Fruit fly (Drosophila melanogaster) whole organism, embryonic: ENCODE measurements around the gene CG7182.
A peak's percentile ranks its signal among the peaks of the same experiment; 100 is the strongest.

Source experiments
- Bgb ChIP-seq: fragments of 200-800 bp; sonication (Bioruptor generic); IDR thresholded peaks from 2 replicates; pipeline ENCODE4 v1.3.6; 2022; ENCODE audit warnings: missing biosample characterization, missing genetic modification characterization; ENCODE audit not compliant: partially characterized antibody
- CG10543 ChIP-seq: fragments of 200-800 bp; sonication (Bioruptor generic); optimal IDR thresholded peaks from 3 replicates; lab custom pipeline; 2017; ENCODE audit warnings: missing biosample characterization, mild to moderate bottlenecking, missing genetic modification characterization, moderate library complexity
- CG10959 ChIP-seq: fragments of 200-800 bp; sonication (Bioruptor generic); IDR thresholded peaks from 2 replicates; pipeline ENCODE4 v1.3.6; 2022; ENCODE audit warnings: missing biosample characterization, missing genetic modification characterization
- CG11695 ChIP-seq: fragments of 200-800 bp; sonication (Bioruptor generic); IDR thresholded peaks from 3 replicates; pipeline ENCODE4 v1.3.6; 2022; ENCODE audit warnings: missing biosample characterization, missing genetic modification characterization
- CG11696 ChIP-seq: fragments of 200-800 bp; sonication (Bioruptor generic); IDR thresholded peaks from 2 replicates; pipeline ENCODE4 v1.3.6; 2022; ENCODE audit warnings: missing biosample characterization, missing genetic modification characterization
- CG12155 ChIP-seq: fragments of 200-800 bp; sonication (Bioruptor generic); optimal IDR thresholded peaks from 3 replicates; lab custom pipeline; 2016; ENCODE audit warnings: missing biosample characterization, missing genetic modification characterization
- CG14441 ChIP-seq: fragments of 200-800 bp; sonication (Bioruptor generic); IDR thresholded peaks from 2 replicates; pipeline ENCODE4 v1.3.6; 2022; ENCODE audit warnings: missing biosample characterization, missing genetic modification characterization
- CG15011 ChIP-seq: fragments of 200-800 bp; sonication (Bioruptor generic); optimal IDR thresholded peaks from 3 replicates; lab custom pipeline; 2018; ENCODE audit warnings: missing biosample characterization, mild to moderate bottlenecking, missing genetic modification characterization
- CG1647 ChIP-seq: fragments of 200-800 bp; sonication (Bioruptor generic); optimal IDR thresholded peaks from 3 replicates; lab custom pipeline; 2016; ENCODE audit warnings: missing biosample characterization, missing genetic modification characterization
- CG17612 ChIP-seq: fragments of 200-800 bp; sonication (Bioruptor generic); IDR thresholded peaks from 2 replicates; pipeline ENCODE4 v1.3.6; 2022; ENCODE audit warnings: missing biosample characterization, missing genetic modification characterization
- CG2129 ChIP-seq: fragments of 200-800 bp; sonication (Bioruptor generic); IDR thresholded peaks from 2 replicates; pipeline ENCODE4 v1.3.6; 2022; ENCODE audit warnings: missing biosample characterization, missing genetic modification characterization; ENCODE audit not compliant: partially characterized antibody
- CG34224 ChIP-seq: fragments of 200-800 bp; sonication (Bioruptor generic); IDR thresholded peaks from 3 replicates; pipeline ENCODE4 v1.3.6; 2022; ENCODE audit warnings: missing biosample characterization, missing genetic modification characterization; ENCODE audit not compliant: partially characterized antibody
- CG34376 ChIP-seq: fragments of 200-800 bp; sonication (Bioruptor generic); optimal IDR thresholded peaks from 2 replicates; lab custom pipeline; 2018; ENCODE audit warnings: missing biosample characterization, mild to moderate bottlenecking, missing genetic modification characterization
- CG34422 ChIP-seq: fragments of 200-800 bp; sonication (Bioruptor generic); IDR thresholded peaks from 3 replicates; pipeline ENCODE4 v1.3.6; 2022; ENCODE audit warnings: missing biosample characterization, missing genetic modification characterization
- CG3838 ChIP-seq: fragments of 200-800 bp; sonication (Bioruptor generic); optimal IDR thresholded peaks from 3 replicates; lab custom pipeline; 2016; ENCODE audit warnings: missing biosample characterization, missing genetic modification characterization
- CG6272 ChIP-seq: fragments of 200-800 bp; sonication (Bioruptor generic); IDR thresholded peaks from 2 replicates; pipeline ENCODE4 v1.3.6; 2022; ENCODE audit warnings: missing biosample characterization, missing genetic modification characterization
- CG9437 ChIP-seq: fragments of 200-800 bp; sonication (Bioruptor generic); optimal IDR thresholded peaks from 2 replicates; lab custom pipeline; 2018; ENCODE audit warnings: missing biosample characterization, mild to moderate bottlenecking, missing genetic modification characterization
- CoRest ChIP-seq: fragments of 200-800 bp; sonication (Bioruptor generic); optimal IDR thresholded peaks from 3 replicates; lab custom pipeline; 2018; ENCODE audit warnings: missing biosample characterization, mild to moderate bottlenecking, missing genetic modification characterization, moderate library complexity
- Deaf1 ChIP-seq: fragments of 200-800 bp; optimal IDR thresholded peaks from 3 replicates; lab custom pipeline; 2019; ENCODE audit warnings: missing biosample characterization, mild to moderate bottlenecking, missing genetic modification characterization, moderate library complexity
- Dll ChIP-seq: fragments of 200-800 bp; sonication (Bioruptor generic); IDR thresholded peaks from 4 replicates; pipeline ENCODE4 v1.3.6; 2022; ENCODE audit warnings: missing biosample characterization, missing genetic modification characterization; ENCODE audit not compliant: partially characterized antibody
- HLH4C ChIP-seq: fragments of 200-800 bp; sonication (Bioruptor generic); IDR thresholded peaks from 3 replicates; pipeline ENCODE4 v1.3.6; 2022; ENCODE audit warnings: missing biosample characterization, missing genetic modification characterization; ENCODE audit not compliant: partially characterized antibody
- Pdp1 ChIP-seq, 2 experiments: fragments of 200-800 bp; sonication (Bioruptor generic); optimal IDR thresholded peaks; 3 replicates each; lab custom pipeline; 2016; ENCODE audit warnings: missing biosample characterization in 2 of 2, missing genetic modification characterization in 2 of 2, mild to moderate bottlenecking in 1 of 2, moderate library complexity in 1 of 2
- Rfx ChIP-seq: fragments of 200-800 bp; sonication (Bioruptor generic); IDR thresholded peaks from 2 replicates; pipeline ENCODE4 v1.3.6; 2022; ENCODE audit warnings: missing biosample characterization, missing genetic modification characterization
- Rx ChIP-seq: fragments of 200-800 bp; sonication (Bioruptor generic); IDR thresholded peaks from 2 replicates; pipeline ENCODE4 v1.3.6; 2022; ENCODE audit warnings: missing biosample characterization, missing genetic modification characterization
- Sin3A ChIP-seq: fragments of >200 bp; optimal IDR thresholded peaks from 2 replicates; lab custom pipeline; 2018
- TFAM ChIP-seq: fragments of 200-800 bp; sonication (Bioruptor generic); optimal IDR thresholded peaks from 2 replicates; lab custom pipeline; 2017; ENCODE audit warnings: missing biosample characterization, missing genetic modification characterization, inconsistent platforms
- Xrp1 ChIP-seq: fragments of 200-800 bp; sonication (Bioruptor generic); IDR thresholded peaks from 2 replicates; pipeline ENCODE4 v1.3.6; 2022; ENCODE audit warnings: missing biosample characterization, missing genetic modification characterization
- ato ChIP-seq: fragments of 200-800 bp; sonication (Bioruptor generic); IDR thresholded peaks from 2 replicates; pipeline ENCODE4 v1.3.6; 2022; ENCODE audit warnings: missing biosample characterization, missing genetic modification characterization; ENCODE audit not compliant: partially characterized antibody
- bbx ChIP-seq: fragments of 200-800 bp; sonication (Bioruptor generic); IDR thresholded peaks from 2 replicates; pipeline ENCODE4 v1.3.6; 2022; ENCODE audit warnings: missing biosample characterization, missing genetic modification characterization; ENCODE audit not compliant: partially characterized antibody
- bcd ChIP-seq: fragments of 200-800 bp; sonication (Bioruptor generic); optimal IDR thresholded peaks from 2 replicates; lab custom pipeline; 2017; ENCODE audit warnings: missing biosample characterization, mild to moderate bottlenecking, missing genetic modification characterization
- btn ChIP-seq: fragments of 200-800 bp; sonication (Bioruptor generic); optimal IDR thresholded peaks from 2 replicates; lab custom pipeline; 2016; ENCODE audit warnings: missing biosample characterization, missing genetic modification characterization
- caup ChIP-seq: fragments of 200-800 bp; sonication (Bioruptor generic); optimal IDR thresholded peaks from 3 replicates; lab custom pipeline; 2017; ENCODE audit warnings: missing biosample characterization, mild to moderate bottlenecking, missing genetic modification characterization, moderate library complexity; ENCODE audit not compliant: severe bottlenecking
- ci ChIP-seq: fragments of 200-800 bp; sonication (Bioruptor generic); IDR thresholded peaks from 3 replicates; pipeline ENCODE4 v1.3.6; 2022; ENCODE audit warnings: missing biosample characterization, missing genetic modification characterization
- crp ChIP-seq, 2 experiments: fragments of 200-800 bp; sonication (Bioruptor generic); optimal IDR thresholded peaks; 2 replicates in 1 of 2; 3 replicates in 1 of 2; lab custom pipeline; 2017; ENCODE audit warnings: missing biosample characterization in 2 of 2, missing genetic modification characterization in 2 of 2, mild to moderate bottlenecking in 1 of 2, moderate library complexity in 1 of 2
- disco-r ChIP-seq: fragments of 200-800 bp; sonication (Bioruptor generic); optimal IDR thresholded peaks from 2 replicates; lab custom pipeline; 2016; ENCODE audit warnings: missing biosample characterization, missing genetic modification characterization
- dpn ChIP-seq, 2 experiments: fragments of 200-800 bp; sonication (Bioruptor generic); optimal IDR thresholded peaks; 3 replicates each; lab custom pipeline; 2016; ENCODE audit warnings: missing biosample characterization in 2 of 2, missing genetic modification characterization in 2 of 2
- hth ChIP-seq: fragments of >200 bp; optimal IDR thresholded peaks from 2 replicates; lab custom pipeline; 2017; ENCODE audit warnings: inconsistent platforms
- prd ChIP-seq, 3 experiments: fragments of >200 bp in 2 of 3; fragments of 200-800 bp in 1 of 3; sonication (Bioruptor generic) in 1 of 3; optimal IDR thresholded peaks in 2 of 3; IDR thresholded peaks in 1 of 3; 2 replicates in 2 of 3; 3 replicates in 1 of 3; pipeline versions ENCODE4 v1.3.6 to Lab custom; 2017 to 2022; ENCODE audit warnings: missing biosample characterization in 1 of 3, missing genetic modification characterization in 1 of 3
- repo ChIP-seq: fragments of 200-800 bp; sonication (Bioruptor generic); optimal IDR thresholded peaks from 2 replicates; lab custom pipeline; 2016; ENCODE audit warnings: missing biosample characterization, missing genetic modification characterization
- sc ChIP-seq, 3 experiments: fragments of >200 bp in 2 of 3; fragments of 200-800 bp in 1 of 3; sonication (Bioruptor generic) in 1 of 3; optimal IDR thresholded peaks; 2 replicates in 2 of 3; 3 replicates in 1 of 3; lab custom pipeline; 2017; ENCODE audit warnings: mild to moderate bottlenecking in 1 of 3, missing biosample characterization in 1 of 3, missing genetic modification characterization in 1 of 3, missing genetic modification reagents in 1 of 3
- sens ChIP-seq: fragments of 200-800 bp; sonication (Bioruptor generic); peaks from one replicate; lab custom pipeline; 2016; ENCODE audit warnings: missing biosample characterization, missing genetic modification characterization
- sens-2 ChIP-seq: fragments of 200-800 bp; sonication (Bioruptor generic); IDR thresholded peaks from 2 replicates; pipeline ENCODE4 v1.3.6; 2022; ENCODE audit warnings: missing biosample characterization, missing genetic modification characterization
- sisA ChIP-seq: fragments of 200-800 bp; sonication (Bioruptor generic); IDR thresholded peaks from 2 replicates; pipeline ENCODE4 v1.3.6; 2022; ENCODE audit warnings: missing biosample characterization, missing genetic modification characterization
- ssp ChIP-seq: fragments of 200-800 bp; sonication (Bioruptor generic); IDR thresholded peaks from 2 replicates; pipeline ENCODE4 v1.3.6; 2022; ENCODE audit warnings: missing biosample characterization, missing genetic modification characterization
- tio ChIP-seq: fragments of 200-800 bp; sonication (Bioruptor generic); optimal IDR thresholded peaks from 2 replicates; lab custom pipeline; 2017; ENCODE audit warnings: missing biosample characterization, missing genetic modification characterization, inconsistent platforms
- trem ChIP-seq: fragments of 200-800 bp; optimal IDR thresholded peaks from 3 replicates; lab custom pipeline; 2019; ENCODE audit warnings: missing biosample characterization, mild to moderate bottlenecking, missing genetic modification characterization, moderate library complexity
- tup ChIP-seq: fragments of 200-800 bp; sonication (Bioruptor generic); optimal IDR thresholded peaks from 2 replicates; lab custom pipeline; 2016; ENCODE audit warnings: missing biosample characterization, mild to moderate bottlenecking, missing genetic modification characterization, moderate library complexity
- zen2 ChIP-seq: fragments of 200-800 bp; sonication (Bioruptor generic); IDR thresholded peaks from 3 replicates; pipeline ENCODE4 v1.3.6; 2022; ENCODE audit warnings: missing biosample characterization, missing genetic modification characterization; ENCODE audit not compliant: partially characterized antibody

CG7182 gene

dm6 chr3L:8358776-8359455 is 12.7 kb upstream of the CG7182 start (continued):
- TF ChIP-seq Deaf1 (tag; lab: Kevin White, UChicago) (peak; percentile 45), CG9437 (GFP tag; lab: Kevin White, UChicago) (peak; percentile 10), tup (GFP tag; lab: Kevin White, UChicago) (no peak), btn (GFP tag; lab: Kevin White, UChicago) (no peak), CG1647 (GFP tag; lab: Kevin White, UChicago) (no peak), CoRest (tag; lab: Kevin White, UChicago) (no peak), caup (GFP tag; lab: Kevin White, UChicago) (no peak), repo (GFP tag; lab: Kevin White, UChicago) (no peak), CG6272 (GFP tag; lab: Robert Waterston, UW) (no peak), CG3838 (GFP tag; lab: Kevin White, UChicago) (no peak), CG17612 (no peak), disco-r (GFP tag; lab: Kevin White, UChicago) (no peak), CG10543 (GFP tag; lab: Kevin White, UChicago) (peak; percentile 76), sens (GFP tag; lab: Kevin White, UChicago) (peak; percentile 69), ato (peak; percentile 41; the same call in 1 of the 2 replicates), CG15011 (GFP tag; lab: Kevin White, UChicago) (no peak), HLH4C (GFP tag; lab: Robert Waterston, UW) (peak; percentile 75), ci (GFP tag; lab: Robert Waterston, UW) (peak; percentile 55; the same call in 2 of the 3 replicates), sens-2 (GFP tag; lab: Robert Waterston, UW) (peak; percentile 49; the same call in 1 of the 2 replicates), CG34376 (GFP tag; lab: Kevin White, UChicago) (peak; percentile 95), CG34224 (GFP tag; lab: Robert Waterston, UW) (peak; percentile 75), Bgb (GFP tag; lab: Robert Waterston, UW) (peak; percentile 60), bcd (GFP tag; lab: Kevin White, UChicago) (no peak), zen2 (GFP tag; lab: Robert Waterston, UW) (peak; percentile 14; the same call in 1 of the 3 replicates), ssp (GFP tag; lab: Robert Waterston, UW) (no peak), CG11695 (GFP tag; lab: Robert Waterston, UW) (no peak; the same call in 2 of the 3 replicates), Sin3A (lab: Kevin White, UChicago) (peak; percentile 42), dpn (GFP tag; optimal IDR thresholded peaks at IDR 0.05; lab: Kevin White, UChicago) (no peak), Pdp1 (GFP tag; optimal IDR thresholded peaks at IDR 0.05; lab: Kevin White, UChicago) (peak in 1 of 2 experiments; percentile 100), CG14441 (GFP tag; lab: Robert Waterston, UW) (no peak), CG34422 (GFP tag; lab: Robert Waterston, UW) (peak; percentile 48; the same call in 1 of the 3 replicates), Xrp1 (0 out of 2 replicates have a peak, but pooled peaks have one; percentile 7), CG12155 (peak; percentile 80), Rfx (GFP tag; lab: Robert Waterston, UW) (no peak), sc (optimal IDR thresholded peaks at IDR 0.05; lab: Kevin White, UChicago) (no peak), sc (GFP tag; optimal IDR thresholded peaks at IDR 0.05; lab: Kevin White, UChicago) (no peak), trem (no peak), TFAM (GFP tag; lab: Kevin White, UChicago) (no peak), Rx (no peak), bbx (peak; percentile 57; the same call in 1 of the 2 replicates), prd (optimal IDR thresholded peaks at IDR 0.05; lab: Kevin White, UChicago) (no peak), prd (GFP tag; IDR thresholded peaks at IDR 0.05; lab: Robert Waterston, UW) (no peak), CG11696 (GFP tag; lab: Robert Waterston, UW) (no peak), crp (GFP tag; optimal IDR thresholded peaks at IDR 0.05; lab: Kevin White, UChicago) (peak in 1 of 2 experiments; percentile 85), sisA (GFP tag; lab: Robert Waterston, UW) (no peak), CG10959 (GFP tag; lab: Robert Waterston, UW) (no peak), CG2129 (GFP tag; lab: Robert Waterston, UW) (no peak; the same call in 1 of the 2 replicates), tio (GFP tag; lab: Kevin White, UChicago) (no peak), hth (lab: Kevin White, UChicago) (no peak), Dll (GFP tag; lab: Robert Waterston, UW) (peak; percentile 74; the same call in 3 of the 4 replicates)
